Worm (Caenorhabditis elegans): Measurements from ENCODE around the gene C07A12.2.

DNA sequence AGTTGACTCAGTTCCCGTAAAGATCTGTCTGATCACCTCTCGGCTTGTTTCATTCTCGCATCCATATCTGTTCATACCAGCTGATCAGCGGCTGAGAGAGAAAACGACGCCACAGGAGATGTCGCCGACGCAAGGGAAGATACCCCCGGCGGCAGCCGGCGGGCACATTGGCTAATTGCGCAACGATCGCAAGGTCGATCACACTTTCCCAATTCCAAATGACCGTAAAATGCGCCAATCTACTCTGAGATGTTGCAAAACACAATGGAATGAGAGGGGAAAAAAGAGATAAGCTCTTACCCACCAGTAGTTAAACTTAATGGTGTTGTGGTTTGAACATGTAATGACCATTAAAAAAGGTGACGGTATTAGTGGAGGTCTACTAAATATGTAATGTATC is 6.3 kb downstream of the C07A12.2 start:
- TF ChIP-seq nhr-237 (tag; optimal IDR thresholded peaks at IDR 0.05) (no peak), fkh-4 (tag; optimal IDR thresholded peaks at IDR 0.05; ENCODE audit: borderline replicate concordance) (no peak), unc-98 (GFP tag; IDR thresholded peaks at IDR 0.05) (no peak), snpc-4 (tag; optimal IDR thresholded peaks at IDR 0.05) (no peak), ztf-4 (tag; optimal IDR thresholded peaks at IDR 0.05) (no peak), zag-1 (tag; optimal IDR thresholded peaks at IDR 0.05) (no peak), nhr-85 (tag) (peak; percentile 95), dpl-1 (GFP tag; optimal IDR thresholded peaks at IDR 0.05) (peak in 1 of 3 experiments; percentile 3), lsy-2 (tag; optimal IDR thresholded peaks at IDR 0.05) (peak in 1 of 2 experiments; percentile 30)
